Fruit fly (Drosophila melanogaster) whole organism, pupa: ENCODE measurements around the gene Obp19d.
"Not testable (repeated sequence)": the region's sequence is repeated elsewhere in the genome, so short reads cannot be mapped to it uniquely, and the experiment has no call there.

ENCODE experiments used
- CG10348 ChIP-seq: fragments of 200-800 bp; sonication (Bioruptor generic); IDR thresholded peaks from 2 replicates; pipeline ENCODE4 v1.3.6; 2022; ENCODE audit warnings: missing biosample characterization, missing genetic modification characterization
- CG12605 ChIP-seq: fragments of 200-800 bp; sonication (Bioruptor generic); IDR thresholded peaks from 2 replicates; pipeline ENCODE4 v1.3.6; 2022; ENCODE audit warnings: missing biosample characterization, missing genetic modification characterization
- CG14655 ChIP-seq: fragments of 200-800 bp; sonication (Bioruptor generic); optimal IDR thresholded peaks from 3 replicates; lab custom pipeline; 2017; ENCODE audit warnings: mild to moderate bottlenecking, missing biosample characterization, missing genetic modification reagents, missing genetic modification characterization
- CG15710 ChIP-seq: fragments of 200-800 bp; sonication (Bioruptor generic); optimal IDR thresholded peaks from 2 replicates; lab custom pipeline; 2018; ENCODE audit warnings: missing biosample characterization, mild to moderate bottlenecking, missing genetic modification characterization, moderate library complexity
- CG17806 ChIP-seq: fragments of 200-800 bp; sonication (Bioruptor generic); optimal IDR thresholded peaks from 2 replicates; lab custom pipeline; 2018; ENCODE audit warnings: missing biosample characterization, mild to moderate bottlenecking, missing genetic modification characterization, moderate library complexity
- CG32121 ChIP-seq: fragments of 200-800 bp; sonication (Bioruptor generic); IDR thresholded peaks from 2 replicates; pipeline ENCODE4 v1.3.6; 2022; ENCODE audit warnings: missing biosample characterization, missing genetic modification characterization
- CG34367 ChIP-seq: fragments of 200-800 bp; sonication (Bioruptor generic); optimal IDR thresholded peaks from 2 replicates; lab custom pipeline; 2018; ENCODE audit warnings: missing biosample characterization, mild to moderate bottlenecking, missing genetic modification characterization
- CG4496 ChIP-seq: fragments of 200-800 bp; sonication (Bioruptor generic); IDR thresholded peaks from 3 replicates; pipeline ENCODE4 v1.3.6; 2022; ENCODE audit warnings: missing biosample characterization, missing genetic modification characterization
- CG8159 ChIP-seq: fragments of 200-800 bp; sonication (Bioruptor generic); optimal IDR thresholded peaks from 3 replicates; lab custom pipeline; 2018; ENCODE audit warnings: missing biosample characterization, mild to moderate bottlenecking, missing genetic modification characterization, moderate library complexity
- CG9948 ChIP-seq: fragments of 200-800 bp; sonication (Bioruptor generic); optimal IDR thresholded peaks from 2 replicates; lab custom pipeline; 2018; ENCODE audit warnings: missing biosample characterization, mild to moderate bottlenecking, missing genetic modification characterization, moderate library complexity
- D1 ChIP-seq: fragments of 200-800 bp; sonication (Bioruptor generic); optimal IDR thresholded peaks from 2 replicates; lab custom pipeline; 2018; ENCODE audit warnings: missing biosample characterization, mild to moderate bottlenecking, missing genetic modification characterization, moderate library complexity
- EcR ChIP-seq: fragments of 200-800 bp; sonication (Bioruptor generic); optimal IDR thresholded peaks from 3 replicates; lab custom pipeline; 2019; ENCODE audit warnings: missing biosample characterization, missing genetic modification characterization, mild to moderate bottlenecking, moderate library complexity, missing genetic modification reagents
- Ets98B ChIP-seq: fragments of 200-800 bp; sonication (Bioruptor generic); IDR thresholded peaks from 2 replicates; pipeline ENCODE4 v1.3.6; 2022; ENCODE audit warnings: missing biosample characterization, missing genetic modification characterization
- Pif1A ChIP-seq: fragments of 200-800 bp; sonication (Bioruptor generic); optimal IDR thresholded peaks from 3 replicates; lab custom pipeline; 2016; ENCODE audit warnings: missing biosample characterization, missing genetic modification characterization
- Pif1B ChIP-seq: fragments of 200-800 bp; sonication (Bioruptor generic); optimal IDR thresholded peaks from 3 replicates; lab custom pipeline; 2016; ENCODE audit warnings: missing biosample characterization, missing genetic modification characterization
- Snoo ChIP-seq: fragments of 200-800 bp; sonication (Bioruptor generic); optimal IDR thresholded peaks from 3 replicates; lab custom pipeline; 2017; ENCODE audit warnings: missing biosample characterization, mild to moderate bottlenecking, missing genetic modification characterization, inconsistent platforms
- fd96Ca ChIP-seq: fragments of 200-800 bp; sonication (Bioruptor generic); IDR thresholded peaks from 3 replicates; pipeline ENCODE4 v1.3.6; 2022; ENCODE audit warnings: missing biosample characterization, missing genetic modification characterization
- gl ChIP-seq: fragments of 200-800 bp; sonication (Bioruptor generic); optimal IDR thresholded peaks from 2 replicates; lab custom pipeline; 2018; ENCODE audit warnings: missing biosample characterization, mild to moderate bottlenecking, missing genetic modification characterization
- rn ChIP-seq: fragments of 200-800 bp; sonication (Bioruptor generic); IDR thresholded peaks from 2 replicates; pipeline ENCODE4 v1.3.6; 2022; ENCODE audit warnings: missing biosample characterization, missing genetic modification characterization

The Obp19d gene

DNA sequence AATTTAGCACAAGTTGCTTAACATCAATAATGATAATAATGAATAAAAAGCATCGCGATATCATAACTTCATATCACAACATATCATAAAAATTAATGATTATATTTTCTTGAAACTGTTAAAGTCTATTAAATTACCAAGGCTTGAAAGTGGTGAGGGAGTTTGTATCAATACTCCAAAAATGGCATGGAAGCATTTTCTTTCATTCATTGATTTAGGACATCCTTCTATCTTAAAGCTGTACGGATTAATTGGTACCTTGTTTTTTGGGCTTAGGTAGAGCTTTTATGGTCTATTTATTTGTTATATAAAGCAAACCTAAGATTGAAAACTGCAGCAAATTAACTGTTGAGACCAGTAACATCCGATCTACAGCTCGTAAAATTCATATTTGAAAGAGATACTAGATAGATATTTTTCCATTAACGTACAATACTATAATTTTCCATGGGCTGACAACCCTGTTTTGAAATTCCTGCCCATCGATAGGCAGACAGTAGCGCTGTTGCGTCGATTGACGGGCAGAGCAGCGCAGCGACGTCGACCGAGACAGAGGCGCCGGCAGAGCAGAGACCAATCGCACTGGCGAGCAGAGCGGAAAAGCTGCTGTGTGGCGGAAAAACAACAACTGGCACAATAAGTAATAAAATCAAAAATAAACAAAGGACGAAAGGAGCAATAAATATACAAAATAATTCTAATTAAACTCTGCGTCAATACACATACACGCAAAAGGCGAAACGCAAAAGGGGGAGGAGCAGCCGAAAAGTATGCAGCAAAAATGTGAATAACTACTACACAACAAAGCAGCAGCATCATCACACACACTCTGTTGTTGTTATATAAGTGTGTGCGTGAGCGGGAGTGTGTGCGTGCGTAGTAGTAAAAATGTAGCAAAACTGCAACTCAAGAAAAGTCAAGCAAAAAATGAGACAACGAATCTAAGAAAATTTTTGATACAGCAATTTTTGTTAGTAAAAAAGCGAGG is 14.2 kb downstream of the Obp19d start, which contains the start of gene CG1695:
Gene CG1695 (plus strand): TSS at position 606 of the 988 bp plus-strand sequence.
- TF ChIP-seq CG4496: peak; percentile 15; the same call in 1 of the 3 replicates
- TF ChIP-seq CG14655 (GFP tag; lab: Kevin White, UChicago): peak; percentile 18
- no peak for TF ChIP-seq Ets98B
- TF ChIP-seq CG8159 (tag; lab: Kevin White, UChicago): peak; percentile 6
- peak; percentile 2 for TF ChIP-seq Pif1A (GFP tag; lab: Kevin White, UChicago)
- no peak for TF ChIP-seq CG12605 (GFP tag; lab: Robert Waterston, UW)

DNA sequence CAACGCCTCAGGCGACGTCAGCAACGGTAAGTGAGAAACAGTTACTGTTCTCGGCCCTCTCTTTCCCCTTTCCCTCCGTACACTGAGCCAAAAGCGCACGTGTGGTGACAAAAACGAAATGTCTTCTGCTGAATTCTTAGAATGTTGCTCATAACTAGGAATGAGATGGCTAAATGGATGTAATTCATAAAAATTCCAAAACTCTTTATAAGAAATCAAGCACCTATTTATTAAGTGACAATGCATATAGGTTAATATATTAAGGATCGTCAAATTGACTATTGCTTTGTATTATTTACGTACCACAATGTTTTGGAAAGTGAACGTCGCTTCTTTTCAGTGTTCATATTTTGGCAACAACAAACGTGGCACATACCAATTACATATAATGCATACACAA is 15.1 kb downstream of the Obp19d start:
- no peak for TF ChIP-seq rn (GFP tag; lab: Robert Waterston, UW)
- no peak for TF ChIP-seq Snoo (tag; lab: Kevin White, UChicago)
- TF ChIP-seq fd96Ca (GFP tag; lab: Robert Waterston, UW): no peak
- TF ChIP-seq Pif1A (GFP tag; lab: Kevin White, UChicago): no peak
- no peak for TF ChIP-seq CG14655 (GFP tag; lab: Kevin White, UChicago)
- TF ChIP-seq CG9948 (tag; lab: Kevin White, UChicago): no peak
- TF ChIP-seq Pif1B (GFP tag; lab: Kevin White, UChicago): no peak
- TF ChIP-seq CG15710: no peak

DNA sequence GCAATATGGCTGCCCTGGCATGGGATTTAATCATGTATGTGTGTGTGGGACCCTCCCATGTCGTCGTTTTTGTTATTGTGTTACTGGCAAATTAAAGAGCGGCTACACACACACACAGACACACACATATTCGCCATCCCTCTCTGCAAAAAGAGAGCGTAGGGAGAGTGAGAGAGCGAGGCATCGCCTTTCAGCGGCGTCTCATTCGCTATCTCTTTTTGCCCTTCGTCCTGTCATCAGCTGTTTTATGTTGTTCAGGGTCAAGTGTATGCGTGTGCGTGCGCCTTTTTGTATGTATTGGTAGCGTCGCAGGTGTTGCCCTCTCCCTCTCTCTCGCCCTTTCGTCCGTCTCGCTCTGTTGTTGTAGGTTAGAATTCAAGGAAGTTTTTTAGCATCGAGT is 17.5 kb downstream of the Obp19d start:
- TF ChIP-seq gl (tag; lab: Kevin White, UChicago): no peak
- no peak for TF ChIP-seq EcR (GFP tag; lab: Kevin White, UChicago)
- no peak for TF ChIP-seq CG17806 (tag; lab: Kevin White, UChicago)

DNA sequence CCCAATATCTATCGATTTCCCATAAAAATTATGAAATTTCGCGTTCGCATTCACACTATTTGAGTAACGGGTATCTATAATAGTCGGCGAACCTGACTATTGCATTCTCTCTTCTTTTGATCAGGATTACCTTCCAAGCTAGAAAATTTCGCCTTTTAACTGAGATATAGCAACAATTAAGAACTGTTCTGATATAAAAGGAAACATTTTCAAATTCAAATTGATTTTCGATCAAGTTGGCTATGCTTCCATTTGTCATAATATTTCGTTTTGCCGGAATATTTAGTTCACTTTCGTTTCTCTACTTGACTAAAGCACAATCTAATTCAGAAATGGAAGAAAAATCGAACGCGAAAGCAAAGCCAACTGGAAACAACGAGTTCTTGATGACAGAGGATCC is 26.7 kb downstream of the Obp19d start, which contains the start of gene CG42578:
Gene CG42578 (plus strand): TSS at position 301 of the 400 bp plus-strand sequence.
- TF ChIP-seq Pif1B (GFP tag; lab: Kevin White, UChicago); gl (tag; lab: Kevin White, UChicago); CG34367 (tag; lab: Kevin White, UChicago): not testable (repeated sequence)
- TF ChIP-seq, all 21 proteins: peak for 0; not testable (repeated sequence) for 21

DNA sequence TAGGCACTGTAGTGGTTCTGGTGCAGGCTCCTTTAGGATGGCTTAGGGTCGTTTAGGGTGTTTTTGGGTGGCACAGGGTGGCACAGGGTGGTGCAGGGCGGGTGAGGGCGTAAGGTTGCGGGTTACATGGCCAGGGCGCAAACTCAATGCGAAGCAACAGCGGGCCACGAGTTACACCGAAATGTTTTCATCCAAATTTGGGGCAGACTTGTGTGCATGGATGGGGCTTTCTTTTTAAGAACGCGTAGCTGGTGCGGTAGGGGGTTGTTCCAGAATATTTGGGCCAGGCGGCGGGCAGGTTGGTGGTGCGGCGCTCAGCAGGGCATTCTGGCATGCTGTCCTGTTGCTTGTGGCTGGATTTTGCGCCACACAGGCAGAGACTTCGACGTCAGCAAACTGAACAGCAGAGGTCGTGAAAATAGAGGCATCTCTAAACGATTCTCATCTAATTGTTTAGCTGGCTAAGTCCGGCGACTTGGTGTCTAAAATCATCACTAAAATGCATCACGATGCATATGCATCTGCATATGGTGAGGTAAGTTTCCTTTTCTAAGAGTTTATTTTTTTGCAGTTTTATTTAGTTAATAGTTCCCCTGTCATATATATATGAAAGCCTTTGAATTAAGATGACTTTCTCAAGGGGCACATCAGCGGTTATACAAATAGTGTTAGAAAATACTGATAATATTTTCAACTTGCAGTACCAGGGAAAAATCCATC is 28.6 kb downstream of the Obp19d start:
- TF ChIP-seq CG8159 (tag; lab: Kevin White, UChicago) (peak; percentile 31), CG14655 (GFP tag; lab: Kevin White, UChicago) (peak; percentile 12), Ets98B (no peak)

DNA sequence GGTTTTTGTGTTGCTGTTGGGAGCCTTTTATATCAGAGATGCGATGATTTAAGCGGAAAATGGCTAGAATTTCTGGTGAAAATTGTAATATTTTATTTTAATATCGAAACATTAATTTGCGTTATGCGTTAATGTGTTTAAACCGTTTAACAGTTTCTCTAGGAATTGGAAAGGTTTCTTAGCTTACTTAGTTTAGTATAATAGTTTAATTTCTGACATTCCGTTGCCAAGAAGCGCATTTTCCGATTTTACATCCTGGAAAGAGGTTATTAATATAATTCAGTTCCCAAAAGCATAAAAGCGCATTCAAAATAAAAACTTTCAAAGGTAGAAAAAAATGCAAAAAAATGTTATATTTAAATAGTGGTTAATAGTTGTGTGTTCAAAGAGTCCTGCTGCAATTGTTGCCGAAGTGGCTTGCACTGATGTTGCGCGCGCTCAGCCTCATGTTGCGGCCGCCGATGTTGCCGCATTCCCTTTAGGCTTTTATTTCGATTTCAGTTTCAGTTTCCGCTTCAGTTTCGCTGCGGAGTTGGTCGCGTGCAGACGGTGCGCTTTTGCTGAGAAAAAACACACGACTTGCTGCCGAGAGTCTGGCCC is 29.5 kb downstream of the Obp19d start, which contains the start of gene tbc:
Gene tbc (plus strand): TSS at position 504 of the 600 bp plus-strand sequence.
- no peak for TF ChIP-seq CG9948 (tag; lab: Kevin White, UChicago)
- TF ChIP-seq Pif1B (GFP tag; lab: Kevin White, UChicago): no peak
- no peak for TF ChIP-seq CG15710
- TF ChIP-seq CG12605 (GFP tag; lab: Robert Waterston, UW): no peak
- TF ChIP-seq CG32121 (GFP tag; lab: Robert Waterston, UW): no peak
- TF ChIP-seq Ets98B: no peak
- no peak for TF ChIP-seq Snoo (tag; lab: Kevin White, UChicago)
- TF ChIP-seq CG10348: no peak
- TF ChIP-seq CG34367 (tag; lab: Kevin White, UChicago): no peak
- TF ChIP-seq CG8159 (tag; lab: Kevin White, UChicago): no peak

DNA sequence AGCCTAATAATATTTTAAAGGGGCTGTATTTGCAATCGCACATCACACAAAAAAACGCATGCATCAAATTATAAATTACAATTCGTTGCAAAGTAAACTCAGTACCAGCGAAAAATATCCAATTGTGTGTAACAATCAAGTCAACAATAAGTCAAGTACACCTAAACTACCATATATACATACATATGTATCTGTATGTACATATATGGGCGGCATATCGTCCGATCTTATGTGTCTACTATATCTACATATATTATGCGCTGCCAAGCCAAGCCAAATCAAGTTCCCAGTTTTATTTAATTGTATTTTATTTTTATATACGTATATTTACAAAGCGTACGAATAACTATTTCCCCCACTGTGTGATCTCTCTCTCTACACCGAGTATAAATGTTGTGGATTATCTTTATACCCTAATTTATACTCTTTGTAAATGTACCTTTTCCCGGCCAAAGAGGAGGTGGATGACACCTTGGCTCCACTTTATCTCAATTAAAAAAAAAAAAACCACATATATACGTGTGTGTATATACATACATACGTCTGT is 47.0 kb downstream of the Obp19d start:
- TF ChIP-seq rn (GFP tag; lab: Robert Waterston, UW) (no peak), Pif1B (GFP tag; lab: Kevin White, UChicago) (no peak), EcR (GFP tag; lab: Kevin White, UChicago) (no peak), gl (tag; lab: Kevin White, UChicago) (no peak), CG10348 (no peak), CG17806 (tag; lab: Kevin White, UChicago) (no peak), CG15710 (no peak), CG4496 (no peak), CG8159 (tag; lab: Kevin White, UChicago) (no peak), Pif1A (GFP tag; lab: Kevin White, UChicago) (no peak), CG14655 (GFP tag; lab: Kevin White, UChicago) (no peak), D1 (tag; lab: Kevin White, UChicago) (no peak), CG34367 (tag; lab: Kevin White, UChicago) (no peak), fd96Ca (GFP tag; lab: Robert Waterston, UW) (no peak)
